Worm (Caenorhabditis elegans): ENCODE results near the gene F57C7.4.

The F57C7.4 gene

ce11 chrX:10623119-10623518, 33.8 kb upstream of the F57C7.4 start:
- TF ChIP-seq pqm-1 (tag; optimal IDR thresholded peaks at IDR 0.05) (no peak), elt-3 (tag; optimal IDR thresholded peaks at IDR 0.05) (no peak), nhr-84 (tag; optimal IDR thresholded peaks at IDR 0.05) (no peak), unc-98 (GFP tag; IDR thresholded peaks at IDR 0.05) (no peak), nhr-90 (tag; optimal IDR thresholded peaks at IDR 0.05; ENCODE audit: poor library complexity) (no peak), nhr-71 (tag; optimal IDR thresholded peaks at IDR 0.05) (no peak), dpl-1 (GFP tag; optimal IDR thresholded peaks at IDR 0.05) (no peak), aly-2 (tag; optimal IDR thresholded peaks at IDR 0.05) (no peak), mdl-1 (tag; optimal IDR thresholded peaks at IDR 0.05) (no peak), lin-14 (GFP tag; optimal IDR thresholded peaks at IDR 0.05) (peak; percentile 52), tbx-2 (tag; optimal IDR thresholded peaks at IDR 0.05) (no peak), snu-23 (GFP tag; optimal IDR thresholded peaks at IDR 0.05) (no peak), nhr-19 (GFP tag; conservative IDR thresholded peaks at IDR 0.05) (no peak), unc-62 (GFP tag; optimal IDR thresholded peaks at IDR 0.05) (no peak), mep-1 (tag; optimal IDR thresholded peaks at IDR 0.05) (peak; percentile 4), blmp-1 (tag; optimal IDR thresholded peaks at IDR 0.05) (peak; percentile 1), aha-1 (tag; optimal IDR thresholded peaks at IDR 0.05) (no peak), egl-13 (tag; optimal IDR thresholded peaks at IDR 0.05) (no peak), unc-86 (tag; optimal IDR thresholded peaks at IDR 0.05) (no peak), sup-37 (GFP tag; optimal IDR thresholded peaks at IDR 0.05) (no peak), lsy-2 (tag; optimal IDR thresholded peaks at IDR 0.05) (no peak), egl-27 (tag; optimal IDR thresholded peaks at IDR 0.05) (no peak), rnt-1 (tag; optimal IDR thresholded peaks at IDR 0.05) (peak; percentile 12), nhr-76 (tag; optimal IDR thresholded peaks at IDR 0.05) (no peak), ces-1 (GFP tag; optimal IDR thresholded peaks at IDR 0.05) (no peak), ztf-11 (tag; optimal IDR thresholded peaks at IDR 0.05) (no peak), C04F5.9 (tag; optimal IDR thresholded peaks at IDR 0.05) (no peak), vab-15 (tag; optimal IDR thresholded peaks at IDR 0.05) (no peak), mab-9 (GFP tag; IDR thresholded peaks at IDR 0.05) (no peak), fkh-8 (tag; optimal IDR thresholded peaks at IDR 0.05) (no peak), efl-1 (optimal IDR thresholded peaks at IDR 0.05) (peak in 1 of 2 experiments; percentile 12), efl-1 (GFP tag; optimal IDR thresholded peaks at IDR 0.05 in 1 of 2) (no peak), irx-1 (tag; optimal IDR thresholded peaks at IDR 0.05) (peak; percentile 8), xbp-1 (tag; optimal IDR thresholded peaks at IDR 0.05) (no peak)

DNA sequence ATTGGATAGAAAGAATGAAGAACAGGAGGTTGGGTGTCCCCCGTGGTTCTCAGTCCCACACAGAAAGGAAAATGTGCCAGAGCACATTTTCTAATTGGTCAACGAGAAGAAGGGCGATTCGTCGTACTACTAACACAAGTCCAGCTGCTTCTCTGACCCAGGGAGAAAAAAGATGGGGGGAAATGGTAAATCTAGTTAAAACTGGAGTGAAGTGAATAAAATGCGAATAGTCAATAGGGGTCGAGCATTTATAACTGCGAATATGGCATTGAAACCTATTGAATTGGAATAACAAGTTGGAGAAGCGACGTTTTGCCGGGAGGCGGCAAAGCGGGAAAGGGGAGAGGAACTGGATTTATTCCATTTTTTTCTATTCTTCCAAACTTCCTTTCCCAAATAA, 33.2 kb upstream of the F57C7.4 start:
- TF ChIP-seq dsc-1 (tag; optimal IDR thresholded peaks at IDR 0.05) (peak; percentile 10), jun-1 (tag; optimal IDR thresholded peaks at IDR 0.05) (no peak)

- no peak for TF ChIP-seq unc-98 (GFP tag; IDR thresholded peaks at IDR 0.05)
- no peak for TF ChIP-seq hlh-4 (tag; optimal IDR thresholded peaks at IDR 0.05)
- no peak for TF ChIP-seq efl-1 (optimal IDR thresholded peaks at IDR 0.05)
- TF ChIP-seq efl-1 (GFP tag; optimal IDR thresholded peaks at IDR 0.05 in 1 of 2): peak in 1 of 2 experiments; percentile 49
- TF ChIP-seq lin-35 (GFP tag; optimal IDR thresholded peaks at IDR 0.05): no peak
- peak; percentile 26 for TF ChIP-seq lin-14 (GFP tag; optimal IDR thresholded peaks at IDR 0.05)
Observed at ce11 chrX:10619554-10620199, 30.3 kb upstream of the F57C7.4 start.
